Fruit fly (Drosophila melanogaster): ENCODE results near the gene IntS11.

IntS11 gene

DNA sequence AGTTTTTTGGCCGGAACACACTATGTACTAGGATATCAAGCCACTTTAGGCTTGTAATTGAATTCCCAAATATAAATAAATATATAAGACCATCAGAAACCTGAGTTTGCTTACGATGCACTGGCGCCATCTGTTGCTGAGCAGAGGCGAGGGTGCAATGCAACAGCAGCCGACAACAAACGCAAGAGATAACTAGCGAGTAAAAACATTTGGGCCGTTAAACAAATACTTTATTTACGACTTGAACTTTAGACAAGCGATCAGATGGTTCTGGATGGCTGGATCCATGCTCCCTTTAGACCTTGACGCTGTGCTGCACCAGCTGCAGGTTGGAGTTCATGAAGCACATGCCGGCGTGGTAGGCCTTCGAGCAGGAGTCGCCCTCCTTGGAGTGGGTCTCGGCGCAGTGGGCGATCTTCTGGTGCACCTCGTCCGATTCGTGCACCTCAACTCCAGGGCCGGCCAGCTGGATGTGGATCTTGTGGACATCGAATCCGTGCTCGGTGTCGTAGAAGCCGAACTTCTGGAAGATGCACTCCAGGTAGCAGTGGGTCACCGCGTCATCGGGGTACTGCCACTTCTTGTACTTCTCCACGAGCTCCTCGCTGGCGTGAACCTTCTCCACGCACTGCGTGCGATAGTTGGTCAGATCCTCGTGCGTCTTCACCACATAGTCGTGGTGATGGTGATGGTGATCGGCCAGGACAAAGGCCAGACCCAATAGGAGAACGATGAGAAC, 28.9 kb upstream of the IntS11 start:
- TF ChIP-seq CG31441 (GFP tag; IDR thresholded peaks at IDR 0.05) (no peak), CG13894 (tag; optimal IDR thresholded peaks at IDR 0.05) (no peak), gfzf (GFP tag; optimal IDR thresholded peaks at IDR 0.05) (no peak), bsh (GFP tag; optimal IDR thresholded peaks at IDR 0.05) (peak in 1 of 2 experiments; percentile 1), CG2889 (GFP tag; IDR thresholded peaks at IDR 0.05) (no peak), D19A (tag; optimal IDR thresholded peaks at IDR 0.05) (no peak), h (optimal IDR thresholded peaks at IDR 0.05) (peak; percentile 70), CG8359 (GFP tag; optimal IDR thresholded peaks at IDR 0.05; ENCODE audit: borderline replicate concordance) (peak; percentile 33), dysf (GFP tag; IDR thresholded peaks at IDR 0.05) (0 out of 3 replicates have a peak, but pooled peaks have one; percentile 17), z (GFP tag; IDR thresholded peaks at IDR 0.05) (no peak), CG1602 (GFP tag; optimal IDR thresholded peaks at IDR 0.05) (no peak), CG11398 (GFP tag; optimal IDR thresholded peaks at IDR 0.05) (no peak), CG11504 (tag; optimal IDR thresholded peaks at IDR 0.05) (peak; percentile 1), CG10979 (tag; optimal IDR thresholded peaks at IDR 0.05) (peak; percentile 71), Sox100B (GFP tag; optimal IDR thresholded peaks at IDR 0.05) (peak; percentile 15), CG18262 (tag; optimal IDR thresholded peaks at IDR 0.05) (peak; percentile 9), CG18011 (GFP tag; optimal IDR thresholded peaks at IDR 0.05) (no peak), sens (GFP tag) (peak; percentile 46), CG6689 (GFP tag; IDR thresholded peaks at IDR 0.05) (no peak), vnd (GFP tag; IDR thresholded peaks at IDR 0.05; ENCODE audit: partially characterized antibody) (no peak), CG5953 (GFP tag; IDR thresholded peaks at IDR 0.05) (no peak), HLHmδ (GFP tag; optimal IDR thresholded peaks at IDR 0.05) (peak; percentile 47), gsb (GFP tag; IDR thresholded peaks at IDR 0.05) (0 out of 2 replicates have a peak, but pooled peaks have one; percentile 20), CG8924 (tag; optimal IDR thresholded peaks at IDR 0.05) (no peak), CG9817 (tag; optimal IDR thresholded peaks at IDR 0.05) (no peak), unpg (GFP tag; optimal IDR thresholded peaks at IDR 0.05) (no peak), NfI (GFP tag; optimal IDR thresholded peaks at IDR 0.05) (peak; percentile 28), hkb (optimal IDR thresholded peaks at IDR 0.05) (no peak), hkb (GFP tag; IDR thresholded peaks at IDR 0.05) (no peak), CG5245 (GFP tag; optimal IDR thresholded peaks at IDR 0.05) (no peak), Dp (GFP tag; optimal IDR thresholded peaks at IDR 0.05) (no peak), Atf3 (GFP tag; optimal IDR thresholded peaks at IDR 0.05) (no peak), peb (GFP tag; IDR thresholded peaks at IDR 0.05) (no peak), CG6654 (GFP tag; optimal IDR thresholded peaks at IDR 0.05) (no peak), pum (GFP tag; optimal IDR thresholded peaks at IDR 0.05) (no peak), Poxn (GFP tag; IDR thresholded peaks at IDR 0.05) (no peak), ssp (GFP tag; IDR thresholded peaks at IDR 0.05) (no peak), ham (GFP tag; IDR thresholded peaks at IDR 0.05) (no peak), CG9932 (GFP tag; IDR thresholded peaks at IDR 0.05) (no peak), CG10147 (GFP tag; optimal IDR thresholded peaks at IDR 0.05) (no peak), exex (tag; optimal IDR thresholded peaks at IDR 0.05) (no peak), hb (GFP tag; IDR thresholded peaks at IDR 0.05; ENCODE audit: partially characterized antibody) (no peak), CG8944 (GFP tag; optimal IDR thresholded peaks at IDR 0.05) (no peak), wek (GFP tag; optimal IDR thresholded peaks at IDR 0.05) (no peak), ind (GFP tag; optimal IDR thresholded peaks at IDR 0.05) (no peak), nmo (GFP tag; optimal IDR thresholded peaks at IDR 0.05) (no peak), CG3065 (GFP tag; optimal IDR thresholded peaks at IDR 0.05) (no peak), Rfx (GFP tag; IDR thresholded peaks at IDR 0.05) (0 out of 2 replicates have a peak, but pooled peaks have one; percentile 13), Gsc (GFP tag; IDR thresholded peaks at IDR 0.05) (no peak), her (GFP tag; optimal IDR thresholded peaks at IDR 0.05) (no peak), CG10959 (GFP tag; IDR thresholded peaks at IDR 0.05) (peak; percentile 7; the same call in 1 of the 2 replicates)

Measured in whole organism, embryonic.